Worm (Caenorhabditis elegans) whole organism, L4 larva: ENCODE data around the gene F38B2.6.

Experiments used
- F44E2.7 ChIP-seq: fragments of 200-800 bp; sonication (Bioruptor generic); IDR thresholded peaks from 2 replicates; pipeline ENCODE4 v2.1.2; 2022; ENCODE audit warnings: missing genetic modification characterization, missing compliant biosample characterization
- Y48G9A.11 ChIP-seq: fragments of 200-800 bp; sonication (Bioruptor generic); IDR thresholded peaks from 2 replicates; pipeline ENCODE4 v1.3.6; 2022; ENCODE audit warnings: missing genetic modification reagents, missing genetic modification characterization, missing compliant biosample characterization
- Y75B8A.6 ChIP-seq: fragments of 200-800 bp; sonication (Bioruptor generic); IDR thresholded peaks from 2 replicates; pipeline ENCODE4 v1.3.6; 2022; ENCODE audit warnings: missing genetic modification reagents, missing genetic modification characterization, missing compliant biosample characterization
- ZK337.2 ChIP-seq: fragments of 200-800 bp; sonication (Bioruptor generic); IDR thresholded peaks from 2 replicates; pipeline ENCODE4 v1.3.6; 2022; ENCODE audit warnings: missing genetic modification reagents, missing genetic modification characterization, missing compliant biosample characterization
- aha-1 ChIP-seq: fragments of 150-350 bp; peaks from one replicate; lab custom pipeline; 2014; ENCODE audit warnings: missing biosample characterization, missing genetic modification characterization
- ceh-32 ChIP-seq: sonication (generic microtip); optimal IDR thresholded peaks from 2 replicates; lab custom pipeline; 2016; ENCODE audit warnings: mild to moderate bottlenecking, missing genetic modification characterization, missing compliant biosample characterization; ENCODE audit not compliant: poor library complexity
- ceh-82 ChIP-seq: sonication (generic microtip); optimal IDR thresholded peaks from 2 replicates; lab custom pipeline; 2017; ENCODE audit warnings: missing biosample characterization, missing genetic modification characterization
- cey-2 ChIP-seq: sonication (generic microtip); optimal IDR thresholded peaks from 3 replicates; lab custom pipeline; 2017; ENCODE audit warnings: missing genetic modification characterization, mild to moderate bottlenecking, missing compliant biosample characterization, antibody characterized with exemption, borderline replicate concordance; ENCODE audit not compliant: insufficient read depth
- daf-12 ChIP-seq: fragments of 150-350 bp; optimal IDR thresholded peaks from 2 replicates; lab custom pipeline; 2014; ENCODE audit warnings: missing biosample characterization, missing genetic modification reagents, missing genetic modification characterization
- daf-16 ChIP-seq, 3 experiments: sonication (generic microtip); optimal IDR thresholded peaks; 2 replicates each; lab custom pipeline; 2016 to 2017; ENCODE audit warnings: missing genetic modification characterization in 3 of 3, missing genetic modification reagents in 3 of 3, mild to moderate bottlenecking in 2 of 3, missing compliant biosample characterization in 2 of 3, missing biosample characterization in 1 of 3, moderate library complexity in 1 of 3
- dmd-6 ChIP-seq: fragments of 200-800 bp; sonication (Bioruptor generic); IDR thresholded peaks from 2 replicates; pipeline ENCODE4 v1.3.6; 2022; ENCODE audit warnings: missing genetic modification reagents, missing genetic modification characterization, missing compliant biosample characterization
- dmd-8 ChIP-seq: fragments of 200-800 bp; sonication (Bioruptor generic); IDR thresholded peaks from 2 replicates; pipeline ENCODE4 v1.3.6; 2022; ENCODE audit warnings: missing genetic modification characterization, missing compliant biosample characterization
- duxl-1 ChIP-seq: sonication (generic microtip); optimal IDR thresholded peaks from 2 replicates; lab custom pipeline; 2016; ENCODE audit warnings: mild to moderate bottlenecking, missing genetic modification characterization, moderate library complexity, missing compliant biosample characterization; ENCODE audit not compliant: poor library complexity
- dve-1 ChIP-seq: sonication (generic microtip); optimal IDR thresholded peaks from 2 replicates; lab custom pipeline; 2017; ENCODE audit warnings: antibody characterized with exemption, mild to moderate bottlenecking, missing genetic modification characterization, missing compliant biosample characterization; ENCODE audit not compliant: insufficient read depth
- fos-1 ChIP-seq: fragments of 150-350 bp; optimal IDR thresholded peaks from 2 replicates; lab custom pipeline; 2014; ENCODE audit warnings: missing biosample characterization, missing genetic modification characterization
- gei-8 ChIP-seq: fragments of 200-800 bp; sonication (Bioruptor generic); optimal IDR thresholded peaks from 2 replicates; lab custom pipeline; 2018; ENCODE audit warnings: mild to moderate bottlenecking, missing genetic modification characterization, missing compliant biosample characterization
- hif-1 ChIP-seq, 2 experiments: sonication (generic microtip); optimal IDR thresholded peaks; 2 replicates each; lab custom pipeline; 2016 to 2017; ENCODE audit warnings: missing compliant biosample characterization in 2 of 2, missing genetic modification characterization in 2 of 2, missing genetic modification reagents in 2 of 2, missing genotype in 2 of 2, mild to moderate bottlenecking in 1 of 2
- hlh-11 ChIP-seq: fragments of 200-800 bp; sonication (Bioruptor generic); optimal IDR thresholded peaks from 2 replicates; lab custom pipeline; 2018; ENCODE audit warnings: mild to moderate bottlenecking, missing genetic modification characterization, missing compliant biosample characterization
- hlh-30 ChIP-seq: sonication (generic microtip); optimal IDR thresholded peaks from 2 replicates; lab custom pipeline; 2017; ENCODE audit warnings: antibody characterized with exemption, mild to moderate bottlenecking, missing genetic modification characterization, missing compliant biosample characterization; ENCODE audit not compliant: insufficient read depth
- hmg-1.1 ChIP-seq: fragments of 200-800 bp; sonication (Bioruptor generic); IDR thresholded peaks from 2 replicates; pipeline ENCODE4 v1.3.6; 2022; ENCODE audit warnings: missing genetic modification reagents, missing genetic modification characterization, missing compliant biosample characterization
- lim-7 ChIP-seq: fragments of 200-800 bp; sonication (Bioruptor generic); IDR thresholded peaks from 2 replicates; pipeline ENCODE4 v1.3.6; 2022; ENCODE audit warnings: missing genetic modification characterization, missing compliant biosample characterization
- lin-13 ChIP-seq: fragments of 150-350 bp; optimal IDR thresholded peaks from 2 replicates; lab custom pipeline; 2014; ENCODE audit warnings: missing biosample characterization, missing genetic modification reagents, missing genetic modification characterization
- lin-38 ChIP-seq: fragments of 200-800 bp; sonication (Bioruptor generic); IDR thresholded peaks from 2 replicates; pipeline ENCODE4 v1.3.6; 2022; ENCODE audit warnings: missing genetic modification reagents, missing genetic modification characterization, missing compliant biosample characterization
- lin-39 ChIP-seq: fragments of 150-350 bp; optimal IDR thresholded peaks from 2 replicates; lab custom pipeline; 2014; ENCODE audit warnings: missing biosample characterization, missing genetic modification reagents, missing genetic modification characterization
- madf-5 ChIP-seq, 2 experiments: fragments of 200-800 bp; sonication (Bioruptor generic); IDR thresholded peaks; 2 replicates each; pipeline ENCODE4 v1.3.6; 2022; ENCODE audit warnings: missing compliant biosample characterization in 2 of 2, missing genetic modification characterization in 2 of 2
- mdl-1 ChIP-seq, 2 experiments: fragments of 150-350 bp in 1 of 2; sonication (generic microtip) in 1 of 2; optimal IDR thresholded peaks; 2 replicates each; lab custom pipeline; 2014 to 2017; ENCODE audit warnings: missing biosample characterization in 2 of 2, missing genetic modification characterization in 2 of 2
- mdt-29 ChIP-seq: fragments of 200-800 bp; sonication (Bioruptor generic); IDR thresholded peaks from 2 replicates; pipeline ENCODE4 v1.3.6; 2022; ENCODE audit warnings: missing genetic modification reagents, missing genetic modification characterization, missing compliant biosample characterization
- mep-1 ChIP-seq: fragments of 150-350 bp; sonication (generic microtip); optimal IDR thresholded peaks from 3 replicates; lab custom pipeline; 2014; ENCODE audit warnings: missing biosample characterization, missing genetic modification characterization
- mxl-2 ChIP-seq: fragments of 200-800 bp; sonication (Bioruptor generic); conservative IDR thresholded peaks from 2 replicates; pipeline ENCODE4 v1.3.6; 2022; ENCODE audit warnings: missing genetic modification reagents, missing genetic modification characterization, missing compliant biosample characterization
- nhr-102 ChIP-seq: sonication (generic microtip); optimal IDR thresholded peaks from 2 replicates; lab custom pipeline; 2016; ENCODE audit warnings: mild to moderate bottlenecking, missing genetic modification characterization, moderate library complexity, missing compliant biosample characterization
- nhr-11 ChIP-seq: fragments of 150-350 bp; optimal IDR thresholded peaks from 2 replicates; lab custom pipeline; 2014; ENCODE audit warnings: missing biosample characterization, missing genetic modification characterization
- nhr-237 ChIP-seq: sonication (generic microtip); optimal IDR thresholded peaks from 2 replicates; lab custom pipeline; 2017; ENCODE audit warnings: missing biosample characterization, missing genetic modification characterization
- nhr-28 ChIP-seq: fragments of 150-350 bp; optimal IDR thresholded peaks from 2 replicates; lab custom pipeline; 2014; ENCODE audit warnings: missing biosample characterization, missing genetic modification characterization
- nhr-42 ChIP-seq: fragments of 200-800 bp; sonication (Bioruptor generic); IDR thresholded peaks from 2 replicates; pipeline ENCODE4 v1.3.6; 2022; ENCODE audit warnings: missing genetic modification characterization, missing compliant biosample characterization
- nhr-6 ChIP-seq: fragments of 150-350 bp; optimal IDR thresholded peaks from 2 replicates; lab custom pipeline; 2014; ENCODE audit warnings: missing biosample characterization, missing genetic modification characterization
- nhr-76 ChIP-seq: fragments of 150-350 bp; optimal IDR thresholded peaks from 2 replicates; lab custom pipeline; 2014; ENCODE audit warnings: missing biosample characterization, missing genetic modification characterization
- php-3 ChIP-seq: fragments of 200-800 bp; sonication (Bioruptor generic); IDR thresholded peaks from 2 replicates; pipeline ENCODE4 v1.3.6; 2022; ENCODE audit warnings: missing genetic modification reagents, missing genetic modification characterization, missing compliant biosample characterization
- pqm-1 ChIP-seq: sonication (generic microtip); optimal IDR thresholded peaks from 2 replicates; lab custom pipeline; 2017; ENCODE audit warnings: missing biosample characterization, missing genetic modification characterization
- sdz-12 ChIP-seq: fragments of 200-800 bp; sonication (Bioruptor generic); optimal IDR thresholded peaks from 2 replicates; lab custom pipeline; 2018; ENCODE audit warnings: mild to moderate bottlenecking, missing genetic modification characterization, missing compliant biosample characterization
- set-16 ChIP-seq: fragments of 200-800 bp; sonication (Bioruptor generic); IDR thresholded peaks from 2 replicates; pipeline ENCODE4 v1.3.6; 2022; ENCODE audit warnings: missing genetic modification reagents, missing genetic modification characterization, missing compliant biosample characterization
- skn-1 ChIP-seq: fragments of 150-350 bp; optimal IDR thresholded peaks from 2 replicates; lab custom pipeline; 2014; ENCODE audit warnings: missing biosample characterization, missing genetic modification characterization
- snpc-4 ChIP-seq: fragments of 150-350 bp; optimal IDR thresholded peaks from 2 replicates; lab custom pipeline; 2014; ENCODE audit warnings: missing biosample characterization, missing genetic modification characterization
- spr-1 ChIP-seq: sonication (generic microtip); optimal IDR thresholded peaks from 2 replicates; lab custom pipeline; 2016; ENCODE audit warnings: mild to moderate bottlenecking, missing genetic modification characterization, missing compliant biosample characterization
- spr-3 ChIP-seq: fragments of 200-800 bp; sonication (Bioruptor generic); optimal IDR thresholded peaks from 2 replicates; lab custom pipeline; 2018; ENCODE audit warnings: mild to moderate bottlenecking, missing genetic modification characterization, missing compliant biosample characterization
- tra-1 ChIP-seq: fragments of 200-800 bp; sonication (Bioruptor generic); IDR thresholded peaks from 2 replicates; pipeline ENCODE4 v1.3.6; 2022; ENCODE audit warnings: missing genetic modification reagents, missing genetic modification characterization, missing compliant biosample characterization
- vab-7 ChIP-seq: fragments of 200-800 bp; sonication (Bioruptor generic); IDR thresholded peaks from 2 replicates; pipeline ENCODE4 v1.3.6; 2022; ENCODE audit warnings: missing genetic modification reagents, missing genetic modification characterization, missing compliant biosample characterization
- zip-11 ChIP-seq: fragments of 200-800 bp; sonication (Bioruptor generic); IDR thresholded peaks from 2 replicates; pipeline ENCODE4 v1.3.6; 2022; ENCODE audit warnings: missing genetic modification characterization, missing compliant biosample characterization

The F38B2.6 gene

ce11 chrX:11323225-11323624 lies 42.2 kb upstream of the F38B2.6 start:
- TF ChIP-seq duxl-1 (no peak), cey-2 (tag; lab: Kevin White, UChicago) (no peak), lin-39 (tag; lab: Kevin White, UChicago) (no peak), snpc-4 (tag; lab: Kevin White, UChicago) (no peak), nhr-11 (tag; lab: Kevin White, UChicago) (no peak), nhr-76 (tag; lab: Kevin White, UChicago) (no peak), hif-1 (tag; optimal IDR thresholded peaks at IDR 0.05; lab: Kevin White, UChicago) (no peak), mep-1 (tag; lab: Kevin White, UChicago) (no peak), daf-12 (tag; lab: Kevin White, UChicago) (no peak), dmd-6 (GFP tag; lab: Robert Waterston, UW) (peak; percentile 44; the same call in 1 of the 2 replicates), madf-5 (GFP tag; IDR thresholded peaks at IDR 0.05; lab: Robert Waterston, UW) (no peak), sdz-12 (GFP tag; lab: Kevin White, UChicago) (no peak), spr-3 (GFP tag; lab: Kevin White, UChicago) (no peak), lim-7 (GFP tag; lab: Robert Waterston, UW) (no peak), pqm-1 (tag; lab: Kevin White, UChicago) (peak; percentile 80), zip-11 (GFP tag; lab: Robert Waterston, UW) (no peak), mdl-1 (tag; optimal IDR thresholded peaks at IDR 0.05; lab: Kevin White, UChicago) (no peak), set-16 (GFP tag; lab: Robert Waterston, UW) (no peak), daf-16 (GFP tag; optimal IDR thresholded peaks at IDR 0.05; lab: Kevin White, UChicago) (no peak), daf-16 (tag; optimal IDR thresholded peaks at IDR 0.05; lab: Kevin White, UChicago) (peak; percentile 40), lin-13 (GFP tag; lab: Kevin White, UChicago) (no peak), nhr-28 (tag; lab: Kevin White, UChicago) (peak; percentile 13), ceh-32 (tag; lab: Kevin White, UChicago) (no peak), aha-1 (tag; lab: Kevin White, UChicago) (peak; percentile 5), lin-38 (GFP tag; lab: Robert Waterston, UW) (no peak), Y75B8A.6 (no peak), Y48G9A.11 (no peak), fos-1 (tag; lab: Kevin White, UChicago) (no peak), dmd-8 (GFP tag; lab: Robert Waterston, UW) (no peak), nhr-237 (tag; lab: Kevin White, UChicago) (no peak), mxl-2 (GFP tag; lab: Robert Waterston, UW) (no peak)

- TF ChIP-seq F44E2.7 (GFP tag; lab: Robert Waterston, UW) (no peak), hlh-11 (tag; lab: Kevin White, UChicago) (peak; percentile 26), pqm-1 (tag; lab: Kevin White, UChicago) (peak; percentile 68), dve-1 (tag; lab: Kevin White, UChicago) (peak; percentile 36), daf-16 (GFP tag; optimal IDR thresholded peaks at IDR 0.05; lab: Kevin White, UChicago) (no peak), daf-16 (tag; optimal IDR thresholded peaks at IDR 0.05; lab: Kevin White, UChicago) (peak; percentile 68), hlh-30 (tag; lab: Kevin White, UChicago) (no peak), aha-1 (tag; lab: Kevin White, UChicago) (peak; percentile 1), nhr-28 (tag; lab: Kevin White, UChicago) (peak; percentile 68), php-3 (GFP tag; lab: Robert Waterston, UW) (peak; percentile 15; the same call in 1 of the 2 replicates)
Observed at ce11 chrX:11317939-11318338, 36.9 kb upstream of the F38B2.6 start, which contains the start of gene hizr-1. Gene hizr-1 (plus strand): TSS chrX:11318278.

- TF ChIP-seq spr-1 (no peak), hlh-30 (tag; lab: Kevin White, UChicago) (no peak), nhr-102 (tag; lab: Kevin White, UChicago) (no peak), zip-11 (GFP tag; lab: Robert Waterston, UW) (no peak), nhr-42 (GFP tag; lab: Robert Waterston, UW) (no peak), nhr-11 (tag; lab: Kevin White, UChicago) (no peak), skn-1 (tag; lab: Kevin White, UChicago) (no peak), mdt-29 (no peak), nhr-6 (tag; lab: Kevin White, UChicago) (no peak), ZK337.2 (GFP tag; lab: Robert Waterston, UW) (no peak), dmd-8 (GFP tag; lab: Robert Waterston, UW) (no peak), hmg-1.1 (GFP tag; lab: Robert Waterston, UW) (no peak), tra-1 (no peak), gei-8 (GFP tag; lab: Kevin White, UChicago) (no peak), vab-7 (GFP tag; lab: Robert Waterston, UW) (no peak), ceh-82 (tag; lab: Kevin White, UChicago) (no peak), snpc-4 (tag; lab: Kevin White, UChicago) (no peak), spr-3 (GFP tag; lab: Kevin White, UChicago) (no peak)
Observed at ce11 chrX:11316750-11317149, 35.7 kb upstream of the F38B2.6 start, which contains the start of gene nlp-57. Gene nlp-57 (plus strand): TSS chrX:11317050.
